Worm (Caenorhabditis elegans): ENCODE results near the gene pals-23.

pals-23 gene

DNA sequence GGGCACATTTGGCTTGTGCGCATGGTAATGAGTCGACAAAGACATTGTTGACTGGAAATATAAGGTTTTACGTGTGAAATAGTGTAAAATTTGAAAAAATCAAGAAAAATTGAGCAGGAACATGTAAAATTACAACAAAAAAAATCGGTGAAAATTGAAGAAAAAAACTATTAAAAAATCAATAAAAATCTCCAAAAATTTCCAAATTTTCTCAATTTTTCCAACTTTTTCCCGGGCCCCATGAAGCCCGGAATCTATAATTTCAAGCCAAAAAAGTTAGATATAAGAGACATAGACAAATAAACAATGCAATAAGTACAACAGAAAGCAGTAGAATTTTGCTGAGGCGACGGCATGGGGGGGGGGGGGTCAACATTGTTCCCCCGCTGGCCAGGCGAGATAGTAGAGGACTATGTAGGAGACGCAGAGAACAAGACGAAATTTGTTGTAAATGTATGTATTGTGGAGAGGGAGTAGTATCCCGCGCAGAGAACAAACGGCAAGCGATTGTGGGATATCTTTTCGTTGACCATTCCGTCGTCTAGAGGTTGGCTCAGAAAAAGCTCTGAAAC lies 29.7 kb upstream of the pals-23 start, which contains the start of gene pat-4 (continued):
- no peak for TF ChIP-seq duxl-1 (tag; optimal IDR thresholded peaks at IDR 0.05; ENCODE audit: poor library complexity)
- no peak for TF ChIP-seq ama-1 (optimal IDR thresholded peaks at IDR 0.05)
- no peak for TF ChIP-seq mdt-29 (GFP tag; IDR thresholded peaks at IDR 0.05)
- TF ChIP-seq ctbp-1 (GFP tag; IDR thresholded peaks at IDR 0.05) = no peak
- peak in 1 of 2 experiments; percentile 55 for TF ChIP-seq unc-62 (GFP tag; optimal IDR thresholded peaks at IDR 0.05 in 1 of 2)
- TF ChIP-seq unc-62 (tag; optimal IDR thresholded peaks at IDR 0.05) = no peak
- TF ChIP-seq F26F4.8 (GFP tag; conservative IDR thresholded peaks at IDR 0.05) = no peak
- TF ChIP-seq aly-2 (tag; optimal IDR thresholded peaks at IDR 0.05) = no peak
- TF ChIP-seq egl-27 (tag; optimal IDR thresholded peaks at IDR 0.05) = no peak
- no peak for TF ChIP-seq dpl-1 (GFP tag; optimal IDR thresholded peaks at IDR 0.05)
- no peak for TF ChIP-seq pqm-1 (tag; optimal IDR thresholded peaks at IDR 0.05)
- peak; percentile 12 for TF ChIP-seq nhr-6 (tag; optimal IDR thresholded peaks at IDR 0.05)
- no peak for TF ChIP-seq lin-15B (tag; optimal IDR thresholded peaks at IDR 0.05)
- TF ChIP-seq zfp-2 (tag; optimal IDR thresholded peaks at IDR 0.05) = no peak
- no peak for TF ChIP-seq spr-1 (tag; optimal IDR thresholded peaks at IDR 0.05)
- no peak for TF ChIP-seq nhr-28 (tag; optimal IDR thresholded peaks at IDR 0.05)
- no peak for TF ChIP-seq D1046.2 (GFP tag; IDR thresholded peaks at IDR 0.05)
- no peak for TF ChIP-seq snpc-4 (tag; optimal IDR thresholded peaks at IDR 0.05)
- no peak for TF ChIP-seq nhr-48 (tag; optimal IDR thresholded peaks at IDR 0.05)
- no peak for TF ChIP-seq zag-1 (tag; optimal IDR thresholded peaks at IDR 0.05)
- no peak for TF ChIP-seq lin-38 (GFP tag; IDR thresholded peaks at IDR 0.05)
- no peak for TF ChIP-seq daf-12 (tag; optimal IDR thresholded peaks at IDR 0.05)
- TF ChIP-seq mes-2 (tag; optimal IDR thresholded peaks at IDR 0.05; ENCODE audit: poor library complexity, severe bottlenecking) = peak; percentile 33
- no peak for TF ChIP-seq zfp-3 (GFP tag; conservative IDR thresholded peaks at IDR 0.05)
- no peak for TF ChIP-seq ces-1 (GFP tag; optimal IDR thresholded peaks at IDR 0.05)
- no peak for TF ChIP-seq gei-8 (GFP tag; optimal IDR thresholded peaks at IDR 0.05)
- no peak for TF ChIP-seq dmd-6 (GFP tag; IDR thresholded peaks at IDR 0.05)
- TF ChIP-seq daf-16 (GFP tag; optimal IDR thresholded peaks at IDR 0.05) = no peak
- peak; percentile 21 for TF ChIP-seq daf-16 (tag; optimal IDR thresholded peaks at IDR 0.05)
- no peak for TF ChIP-seq lin-39 (tag; optimal IDR thresholded peaks at IDR 0.05)
- no peak for TF ChIP-seq ZK546.5 (tag; optimal IDR thresholded peaks at IDR 0.05)
- TF ChIP-seq mxl-2 (GFP tag; conservative IDR thresholded peaks at IDR 0.05) = no peak
- no peak for TF ChIP-seq ztf-11 (tag; optimal IDR thresholded peaks at IDR 0.05)
- TF ChIP-seq rbr-2 (tag; optimal IDR thresholded peaks at IDR 0.05) = peak; percentile 2
- TF ChIP-seq daf-8 (GFP tag; IDR thresholded peaks at IDR 0.05) = no peak
- no peak for TF ChIP-seq ceh-32 (tag; optimal IDR thresholded peaks at IDR 0.05; ENCODE audit: poor library complexity)
- no peak for TF ChIP-seq set-16 (GFP tag; IDR thresholded peaks at IDR 0.05)
- TF ChIP-seq mep-1 (tag; optimal IDR thresholded peaks at IDR 0.05) = peak; percentile 42
- TF ChIP-seq tag-97 (GFP tag; IDR thresholded peaks at IDR 0.05) = no peak
- no peak for TF ChIP-seq skn-1 (tag; optimal IDR thresholded peaks at IDR 0.05)
- TF ChIP-seq F44E2.7 (GFP tag; IDR thresholded peaks at IDR 0.05) = no peak
- TF ChIP-seq Y75B8A.6 (GFP tag; IDR thresholded peaks at IDR 0.05) = no peak
- no peak for TF ChIP-seq lir-3 (tag; optimal IDR thresholded peaks at IDR 0.05)
- TF ChIP-seq zip-2 (tag; optimal IDR thresholded peaks at IDR 0.05) = no peak
- TF ChIP-seq F37D6.2 (tag; optimal IDR thresholded peaks at IDR 0.05) = no peak
- TF ChIP-seq daf-19 (GFP tag; conservative IDR thresholded peaks at IDR 0.05) = no peak
- no peak for TF ChIP-seq lim-7 (GFP tag; IDR thresholded peaks at IDR 0.05)
- no peak for TF ChIP-seq Y48G9A.11 (GFP tag; IDR thresholded peaks at IDR 0.05)
- TF ChIP-seq aha-1 (tag) = peak; percentile 16
- TF ChIP-seq nhr-42 (GFP tag; IDR thresholded peaks at IDR 0.05) = no peak
- TF ChIP-seq dmd-8 (GFP tag; IDR thresholded peaks at IDR 0.05) = 0 out of 2 replicates have a peak, but pooled peaks have one; percentile 28
- peak; percentile 64 for TF ChIP-seq mxl-3 (GFP tag; optimal IDR thresholded peaks at IDR 0.05)
- no peak for TF ChIP-seq F10B5.3 (tag; optimal IDR thresholded peaks at IDR 0.05)
- no peak for TF ChIP-seq ceh-62 (tag; optimal IDR thresholded peaks at IDR 0.05)
